Worm (Caenorhabditis elegans) whole organism, young adult: ENCODE data around the gene D1086.9.

Experiments used
- C06A6.2 ChIP-seq: fragments of 200-800 bp; sonication (Bioruptor generic); conservative IDR thresholded peaks from 2 replicates; pipeline ENCODE4 v1.3.6; 2022; ENCODE audit warnings: missing genetic modification characterization, missing compliant biosample characterization
- F22D6.2 ChIP-seq: sonication (generic microtip); optimal IDR thresholded peaks from 2 replicates; lab custom pipeline; 2016; ENCODE audit warnings: mild to moderate bottlenecking, missing genetic modification characterization, missing compliant biosample characterization
- F33H1.4 ChIP-seq: fragments of 200-800 bp; sonication (Bioruptor generic); IDR thresholded peaks from 2 replicates; pipeline ENCODE4 v1.3.6; 2022; ENCODE audit warnings: missing genetic modification reagents, missing genetic modification characterization, missing compliant biosample characterization
- F52B5.7 ChIP-seq: sonication (generic microtip); optimal IDR thresholded peaks from 2 replicates; lab custom pipeline; 2016; ENCODE audit warnings: mild to moderate bottlenecking, missing genetic modification characterization, missing compliant biosample characterization
- T26A5.8 ChIP-seq: sonication (generic microtip); optimal IDR thresholded peaks from 2 replicates; lab custom pipeline; 2016; ENCODE audit warnings: missing genetic modification characterization, missing compliant biosample characterization
- Y53F4B.3 ChIP-seq: fragments of 200-800 bp; sonication (Bioruptor generic); IDR thresholded peaks from 2 replicates; pipeline ENCODE4 v1.3.6; 2022; ENCODE audit warnings: missing genetic modification reagents, missing genetic modification characterization, missing compliant biosample characterization
- Y67H2A.10 ChIP-seq: fragments of 200-800 bp; sonication (Bioruptor generic); conservative IDR thresholded peaks from 2 replicates; pipeline ENCODE4 v1.3.6; 2022; ENCODE audit warnings: missing genetic modification reagents, missing genetic modification characterization, missing compliant biosample characterization
- atf-7 ChIP-seq: sonication (generic microtip); optimal IDR thresholded peaks from 2 replicates; lab custom pipeline; 2017; ENCODE audit warnings: mild to moderate bottlenecking, missing genetic modification characterization, missing compliant biosample characterization
- bed-1 ChIP-seq: fragments of 200-800 bp; sonication (Bioruptor generic); IDR thresholded peaks from 2 replicates; pipeline ENCODE4 v1.3.6; 2022; ENCODE audit warnings: missing genetic modification reagents, missing genetic modification characterization, missing compliant biosample characterization
- ccch-3 ChIP-seq: fragments of 200-800 bp; sonication (Bioruptor generic); optimal IDR thresholded peaks from 2 replicates; lab custom pipeline; 2018; ENCODE audit warnings: mild to moderate bottlenecking, missing genetic modification characterization, missing compliant biosample characterization
- ceh-27 ChIP-seq: fragments of 200-800 bp; sonication (Bioruptor generic); optimal IDR thresholded peaks from 2 replicates; lab custom pipeline; 2018; ENCODE audit warnings: mild to moderate bottlenecking, missing genetic modification characterization, moderate library complexity, missing compliant biosample characterization
- ceh-91 ChIP-seq: fragments of 200-800 bp; sonication (Bioruptor generic); IDR thresholded peaks from 2 replicates; pipeline ENCODE4 v1.3.6; 2022; ENCODE audit warnings: missing genetic modification reagents, missing genetic modification characterization, missing compliant biosample characterization
- chd-7 ChIP-seq: sonication (generic microtip); optimal IDR thresholded peaks from 2 replicates; lab custom pipeline; 2016; ENCODE audit warnings: mild to moderate bottlenecking, missing genetic modification characterization, moderate library complexity, missing compliant biosample characterization
- dox-1 ChIP-seq: fragments of 200-800 bp; sonication (Bioruptor generic); IDR thresholded peaks from 2 replicates; pipeline ENCODE4 v1.3.6; 2022; ENCODE audit warnings: missing genetic modification reagents, missing genetic modification characterization, missing compliant biosample characterization
- dpff-1 ChIP-seq: sonication (generic microtip); optimal IDR thresholded peaks from 2 replicates; lab custom pipeline; 2017; ENCODE audit warnings: mild to moderate bottlenecking, missing genetic modification characterization, missing compliant biosample characterization
- egl-44 ChIP-seq: fragments of 200-800 bp; sonication (Bioruptor generic); IDR thresholded peaks from 2 replicates; pipeline ENCODE4 v1.3.6; 2022; ENCODE audit warnings: missing genetic modification reagents, missing genetic modification characterization, missing compliant biosample characterization
- egrh-3 ChIP-seq: fragments of 200-800 bp; sonication (Bioruptor generic); IDR thresholded peaks from 2 replicates; pipeline ENCODE4 v1.3.6; 2022; ENCODE audit warnings: missing genetic modification reagents, missing genetic modification characterization, missing compliant biosample characterization
- him-1 ChIP-seq: sonication (generic microtip); optimal IDR thresholded peaks from 2 replicates; lab custom pipeline; 2016; ENCODE audit warnings: missing genotype, missing genetic modification reagents, missing genetic modification characterization, missing compliant biosample characterization
- let-607 ChIP-seq, 2 experiments: fragments of 200-800 bp in 1 of 2; sonication (Bioruptor generic) in 1 of 2; sonication (generic microtip) in 1 of 2; optimal IDR thresholded peaks; 2 replicates each; lab custom pipeline; 2016 to 2018; ENCODE audit warnings: mild to moderate bottlenecking in 2 of 2, missing compliant biosample characterization in 2 of 2, missing genetic modification characterization in 2 of 2, moderate library complexity in 2 of 2, missing genotype in 1 of 2
- lin-40 ChIP-seq: sonication (generic microtip); optimal IDR thresholded peaks from 2 replicates; lab custom pipeline; 2016; ENCODE audit warnings: missing genetic modification characterization, mild to moderate bottlenecking, missing compliant biosample characterization, missing genotype, missing genetic modification reagents
- madf-10 ChIP-seq: sonication (generic microtip); optimal IDR thresholded peaks from 2 replicates; lab custom pipeline; 2016; ENCODE audit warnings: mild to moderate bottlenecking, missing genetic modification characterization, missing compliant biosample characterization
- mcd-1 ChIP-seq: fragments of 200-800 bp; sonication (Bioruptor generic); IDR thresholded peaks from 2 replicates; pipeline ENCODE4 v1.3.6; 2022; ENCODE audit warnings: missing genetic modification reagents, missing genetic modification characterization, missing compliant biosample characterization
- nhr-179 ChIP-seq: sonication (generic microtip); optimal IDR thresholded peaks from 2 replicates; lab custom pipeline; 2016; ENCODE audit warnings: mild to moderate bottlenecking, missing genetic modification characterization, missing compliant biosample characterization
- nhr-90 ChIP-seq: sonication (generic microtip); optimal IDR thresholded peaks from 2 replicates; lab custom pipeline; 2016; ENCODE audit warnings: missing genotype, mild to moderate bottlenecking, missing genetic modification characterization, missing compliant biosample characterization
- pha-4 ChIP-seq: fragments of 150-350 bp; sonication (generic microtip); optimal IDR thresholded peaks from 2 replicates; lab custom pipeline; 2014; ENCODE audit warnings: missing biosample characterization, missing genetic modification reagents, missing genetic modification characterization
- sdz-38 ChIP-seq: sonication (generic microtip); optimal IDR thresholded peaks from 2 replicates; lab custom pipeline; 2016; ENCODE audit warnings: missing genotype, missing genetic modification characterization, missing compliant biosample characterization
- sea-2 ChIP-seq: fragments of 200-800 bp; sonication (Bioruptor generic); IDR thresholded peaks from 2 replicates; pipeline ENCODE4 v1.3.6; 2022; ENCODE audit warnings: missing genetic modification characterization, missing compliant biosample characterization
- snpc-1.1 ChIP-seq: sonication (generic microtip); optimal IDR thresholded peaks from 2 replicates; lab custom pipeline; 2017; ENCODE audit warnings: missing genetic modification characterization, mild to moderate bottlenecking, missing compliant biosample characterization, antibody characterized with exemption, moderate library complexity, missing genotype, missing genetic modification reagents; ENCODE audit not compliant: insufficient read depth
- snpc-1.3 ChIP-seq: sonication (generic microtip); optimal IDR thresholded peaks from 2 replicates; lab custom pipeline; 2017; ENCODE audit warnings: missing genetic modification characterization, mild to moderate bottlenecking, missing compliant biosample characterization, antibody characterized with exemption, moderate library complexity, missing genotype, missing genetic modification reagents; ENCODE audit not compliant: insufficient read depth
- snpc-4 ChIP-seq, 5 experiments: fragments of 150-350 bp in 1 of 5; sonication (generic microtip) in 4 of 5; optimal IDR thresholded peaks; 2 replicates each; lab custom pipeline; 2014 to 2018; ENCODE audit warnings: missing genetic modification characterization in 5 of 5, missing biosample characterization in 3 of 5, antibody characterized with exemption in 2 of 5, mild to moderate bottlenecking in 2 of 5, missing compliant biosample characterization in 2 of 5, missing genotype in 2 of 5, moderate library complexity in 2 of 5, missing genetic modification reagents in 1 of 5
- tbp1 ChIP-seq: fragments of 200-800 bp; sonication (Bioruptor generic); optimal IDR thresholded peaks from 2 replicates; lab custom pipeline; 2018; ENCODE audit warnings: mild to moderate bottlenecking, missing genetic modification characterization, missing compliant biosample characterization
- tbx-9 ChIP-seq: sonication (generic microtip); optimal IDR thresholded peaks from 2 replicates; lab custom pipeline; 2016; ENCODE audit warnings: borderline replicate concordance, missing genetic modification characterization, inconsistent platforms, missing compliant biosample characterization
- tlf-1 ChIP-seq: fragments of 200-800 bp; sonication (Bioruptor generic); optimal IDR thresholded peaks from 2 replicates; lab custom pipeline; 2018; ENCODE audit warnings: mild to moderate bottlenecking, missing genetic modification characterization, missing compliant biosample characterization
- unc-62 ChIP-seq: fragments of 150-350 bp; optimal IDR thresholded peaks from 2 replicates; lab custom pipeline; 2014; ENCODE audit warnings: missing biosample characterization, missing genetic modification reagents, missing genetic modification characterization
- zim-3 ChIP-seq: sonication (generic microtip); optimal IDR thresholded peaks from 2 replicates; lab custom pipeline; 2017; ENCODE audit warnings: mild to moderate bottlenecking, missing genetic modification characterization, moderate library complexity, missing compliant biosample characterization
- ztf-18 ChIP-seq: sonication (generic microtip); optimal IDR thresholded peaks from 2 replicates; lab custom pipeline; 2016; ENCODE audit warnings: missing genotype, mild to moderate bottlenecking, missing genetic modification characterization, missing compliant biosample characterization
- ztf-3 ChIP-seq: fragments of 200-800 bp; sonication (Bioruptor generic); optimal IDR thresholded peaks from 2 replicates; lab custom pipeline; 2018; ENCODE audit warnings: mild to moderate bottlenecking, missing genetic modification characterization, missing compliant biosample characterization
- ztf-6 ChIP-seq: fragments of 200-800 bp; sonication (Bioruptor generic); IDR thresholded peaks from 2 replicates; pipeline ENCODE4 v1.3.6; 2022; ENCODE audit warnings: missing genetic modification reagents, missing genetic modification characterization, missing compliant biosample characterization

Gene D1086.9

DNA sequence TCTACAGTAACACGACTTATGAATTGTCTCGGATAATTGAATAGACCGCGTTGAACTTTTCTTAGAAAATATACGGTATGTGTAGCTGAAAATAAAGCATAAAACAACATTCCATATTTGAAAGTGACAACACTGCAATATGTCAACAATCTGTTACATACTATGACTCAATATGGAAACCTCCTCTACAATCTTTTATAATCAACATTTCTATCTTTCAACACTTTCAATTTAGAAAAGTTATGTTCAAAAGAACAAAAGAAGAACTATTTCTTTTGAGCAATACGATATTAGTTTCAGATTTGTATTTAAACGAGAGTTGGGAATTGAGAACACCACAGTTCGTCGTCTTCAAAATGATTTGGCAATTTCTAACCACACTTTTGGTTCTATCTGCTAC, 21.6 kb upstream of the D1086.9 start, which contains the start of gene D1086.10:
D1086.10 (plus strand) TSS at position 301 of the 400 bp plus-strand sequence.
- TF ChIP-seq sdz-38 (tag; lab: Kevin White, UChicago): no peak
- no peak for TF ChIP-seq lin-40 (tag; lab: Kevin White, UChicago)
- TF ChIP-seq, all 124 proteins: peak for 0

DNA sequence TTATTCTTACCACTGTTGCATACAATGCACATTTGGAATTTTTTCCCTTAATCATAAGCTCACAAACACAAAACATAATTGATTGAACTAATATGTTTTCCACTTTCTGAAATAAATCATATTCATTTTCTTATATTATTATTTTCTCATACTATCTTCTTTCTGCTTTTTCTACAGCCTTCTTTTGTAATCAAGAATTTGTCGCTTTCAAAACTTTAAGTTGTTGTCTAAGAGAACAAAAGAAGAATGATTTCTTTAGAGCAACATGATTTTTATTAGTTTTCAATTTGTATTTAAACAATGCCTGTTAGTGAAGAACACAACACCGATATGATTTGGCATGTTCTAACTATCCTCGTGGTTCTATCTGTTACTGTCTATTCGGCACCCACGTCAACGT, 20.1 kb upstream of the D1086.9 start, which contains the start of gene D1086.7:
D1086.7 (plus strand) TSS at position 301 of the 400 bp plus-strand sequence.
- TF ChIP-seq ztf-6 (GFP tag; lab: Robert Waterston, UW) (no peak), snpc-1.3 (tag; lab: Kevin White, UChicago) (no peak), madf-10 (no peak), ccch-3 (GFP tag; lab: Kevin White, UChicago) (no peak), F22D6.2 (tag; lab: Kevin White, UChicago) (no peak), Y67H2A.10 (GFP tag; lab: Robert Waterston, UW) (no peak), T26A5.8 (tag; lab: Kevin White, UChicago) (no peak)

DNA sequence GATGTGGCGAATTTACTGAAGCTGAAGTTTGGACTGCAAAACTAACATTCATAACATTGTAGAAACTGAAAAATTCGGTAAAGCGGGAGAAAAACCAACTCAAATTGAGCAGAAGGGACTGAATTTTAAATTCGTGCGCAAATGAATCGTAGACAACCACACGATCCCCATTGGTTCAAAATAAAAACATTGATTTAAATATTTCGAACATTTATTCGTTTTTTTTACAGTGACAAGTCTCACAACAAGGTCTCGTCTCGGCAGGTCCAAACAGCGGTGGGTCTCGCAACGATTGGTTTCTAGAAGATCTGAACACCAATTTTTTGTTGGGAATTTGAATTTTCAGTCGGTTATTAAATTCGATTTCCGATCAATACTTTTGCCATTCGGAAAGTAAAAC, 18.5 kb upstream of the D1086.9 start, which contains the start of gene D1086.18:
D1086.18 (plus strand) TSS at position 301 of the 400 bp plus-strand sequence.
- TF ChIP-seq let-607 (tag; optimal IDR thresholded peaks at IDR 0.05; lab: Kevin White, UChicago) (no peak), sea-2 (no peak), zim-3 (tag; lab: Kevin White, UChicago) (no peak), F52B5.7 (no peak), C06A6.2 (GFP tag; lab: Robert Waterston, UW) (no peak), ceh-27 (GFP tag; lab: Kevin White, UChicago) (no peak), dox-1 (GFP tag; lab: Robert Waterston, UW) (no peak), bed-1 (GFP tag; lab: Robert Waterston, UW) (no peak)

DNA sequence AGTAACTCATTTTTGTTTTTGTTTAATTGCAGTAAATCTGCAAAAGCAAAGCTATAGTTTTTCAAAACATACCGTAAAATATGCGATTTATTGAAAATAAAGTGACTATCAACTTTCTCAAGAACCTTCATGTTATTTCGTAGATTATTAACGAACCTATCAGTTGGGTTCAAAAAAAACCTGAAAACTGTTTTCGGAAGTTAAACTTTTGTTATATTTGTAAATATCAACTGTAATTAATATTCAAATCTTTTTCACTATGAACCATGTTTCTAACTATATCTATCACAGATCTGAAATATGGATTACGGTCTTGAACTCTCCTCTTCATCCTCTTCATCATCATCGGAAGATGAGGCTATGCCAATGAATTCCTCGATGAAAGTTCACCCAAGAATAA, 16.0 kb upstream of the D1086.9 start, which contains the start of gene D1086.19:
D1086.19 (plus strand) TSS at position 301 of the 400 bp plus-strand sequence.
- TF ChIP-seq egrh-3 (no peak), F52B5.7 (no peak), tlf-1 (GFP tag; lab: Kevin White, UChicago) (no peak), unc-62 (GFP tag; lab: Kevin White, UChicago) (no peak), sdz-38 (tag; lab: Kevin White, UChicago) (no peak), Y67H2A.10 (GFP tag; lab: Robert Waterston, UW) (no peak), nhr-90 (tag; lab: Kevin White, UChicago) (no peak), chd-7 (tag; lab: Kevin White, UChicago) (no peak), tbx-9 (tag; lab: Kevin White, UChicago) (no peak)
- TF ChIP-seq, all 124 proteins: peak for 0

DNA sequence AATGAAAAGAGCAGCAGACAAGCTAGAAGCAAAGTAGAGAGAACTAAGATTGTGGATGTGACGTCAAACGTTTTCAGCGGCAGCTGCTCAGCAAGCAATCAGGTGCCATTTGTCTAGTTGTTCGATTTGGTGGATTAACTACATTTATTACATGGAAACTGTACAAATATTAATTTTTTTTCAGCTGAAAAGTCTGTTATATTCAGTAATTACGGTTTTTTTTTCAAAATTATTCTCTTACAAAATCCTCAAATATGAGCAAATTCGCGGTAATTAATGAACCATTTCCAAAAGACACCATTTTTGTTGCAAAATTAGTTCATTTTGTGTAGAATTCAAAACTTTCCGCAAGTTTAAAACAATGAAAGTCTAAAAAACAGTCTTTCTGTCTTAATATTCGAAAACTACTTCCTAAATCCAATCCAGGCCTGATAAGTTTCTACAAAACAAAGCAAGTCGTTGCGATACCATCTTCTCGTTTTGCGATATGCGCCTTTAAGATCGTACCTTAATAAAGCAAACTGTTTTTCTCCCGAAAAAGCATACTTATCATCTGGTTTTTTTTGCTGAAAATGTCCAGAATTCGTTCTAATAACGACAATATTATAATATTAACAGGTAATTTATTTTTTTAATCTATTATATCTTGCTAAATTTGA, 13.6 kb upstream of the D1086.9 start, which contains the start of the genes D1086.5 and him-5:
D1086.5 (minus strand) TSS at position 51 of the 659 bp plus-strand sequence.
him-5 (plus strand) TSS at position 118 of the 659 bp plus-strand sequence.
- no peak for TF ChIP-seq snpc-4 (GFP tag; optimal IDR thresholded peaks at IDR 0.05; lab: Kevin White, UChicago)
- TF ChIP-seq snpc-4 (tag; optimal IDR thresholded peaks at IDR 0.05; lab: Kevin White, UChicago): peak in 1 of 4 experiments; percentile 30
- no peak for TF ChIP-seq atf-7 (tag; lab: Kevin White, UChicago)
- TF ChIP-seq unc-62 (GFP tag; lab: Kevin White, UChicago): no peak
- no peak for TF ChIP-seq nhr-179 (tag; lab: Kevin White, UChicago)
- TF ChIP-seq tbx-9 (tag; lab: Kevin White, UChicago): no peak
- TF ChIP-seq ztf-3 (GFP tag; lab: Kevin White, UChicago): no peak
- TF ChIP-seq him-1: no peak
- no peak for TF ChIP-seq ceh-91 (GFP tag; lab: Robert Waterston, UW)
- TF ChIP-seq F33H1.4 (GFP tag; lab: Robert Waterston, UW): peak; percentile 79
- no peak for TF ChIP-seq C06A6.2 (GFP tag; lab: Robert Waterston, UW)
- TF ChIP-seq egl-44 (GFP tag; lab: Robert Waterston, UW): no peak
- no peak for TF ChIP-seq mcd-1 (GFP tag; lab: Robert Waterston, UW)
- no peak for TF ChIP-seq ztf-18 (tag; lab: Kevin White, UChicago)
- no peak for TF ChIP-seq tbp1 (GFP tag; lab: Kevin White, UChicago)
- no peak for TF ChIP-seq ccch-3 (GFP tag; lab: Kevin White, UChicago)
- TF ChIP-seq snpc-1.1 (tag; lab: Kevin White, UChicago): peak; percentile 37
- no peak for TF ChIP-seq dpff-1
- TF ChIP-seq pha-4 (tag; lab: Kevin White, UChicago): no peak
- TF ChIP-seq nhr-90 (tag; lab: Kevin White, UChicago): no peak
- no peak for TF ChIP-seq Y53F4B.3 (GFP tag; lab: Robert Waterston, UW)
